Fruit fly (Drosophila melanogaster) whole organism, adult: Measurements from ENCODE around the gene CG44325.

ENCODE experiments used
- Crg-1 ChIP-seq: fragments of 200-800 bp; sonication (Bioruptor generic); optimal IDR thresholded peaks from 2 replicates; lab custom pipeline; 2016; ENCODE audit warnings: missing biosample characterization, missing genetic modification characterization
- bab1 ChIP-seq: fragments of 200-800 bp; sonication (Bioruptor generic); optimal IDR thresholded peaks from 3 replicates; lab custom pipeline; 2019; ENCODE audit warnings: missing biosample characterization, mild to moderate bottlenecking, missing genetic modification characterization, moderate library complexity
- kay ChIP-seq: fragments of 200-800 bp; sonication (Bioruptor generic); peaks from one replicate; lab custom pipeline; 2016; ENCODE audit warnings: missing biosample characterization, missing genetic modification characterization, borderline replicate concordance

- TF ChIP-seq kay (GFP tag; lab: Kevin White, UChicago) (no peak), bab1 (peak; percentile 32), Crg-1 (GFP tag; lab: Kevin White, UChicago) (no peak)
These were observed 35.7 kb downstream of the CG44325 start for dm6 chrX:9042457-9043045.
